Fruit fly (Drosophila melanogaster): Measurements from ENCODE around the gene Hsp27.

- TF ChIP-seq CG12605 (GFP tag; IDR thresholded peaks at IDR 0.05), result no peak
- no peak for TF ChIP-seq CG10348 (GFP tag; IDR thresholded peaks at IDR 0.05)
- no peak for TF ChIP-seq EcR (GFP tag; optimal IDR thresholded peaks at IDR 0.05)
- TF ChIP-seq Snoo (tag; optimal IDR thresholded peaks at IDR 0.05), result no peak
- TF ChIP-seq CG14655 (GFP tag; optimal IDR thresholded peaks at IDR 0.05), result no peak
- no peak for TF ChIP-seq CG9948 (tag; optimal IDR thresholded peaks at IDR 0.05)
- no peak for TF ChIP-seq CG4496 (GFP tag; IDR thresholded peaks at IDR 0.05)
- TF ChIP-seq CG13204 (GFP tag; optimal IDR thresholded peaks at IDR 0.05), result no peak
- TF ChIP-seq CG32121 (GFP tag; IDR thresholded peaks at IDR 0.05), result no peak
- TF ChIP-seq fd96Ca (GFP tag; IDR thresholded peaks at IDR 0.05), result no peak
- TF ChIP-seq CG34367 (tag; optimal IDR thresholded peaks at IDR 0.05), result no peak
- TF ChIP-seq rn (GFP tag; IDR thresholded peaks at IDR 0.05), result no peak
These were observed 15.2 kb upstream of the Hsp27 start for dm6 chr3L:9368665-9369064.

Data from whole organism, pupa.